In the genomic region with DNA sequence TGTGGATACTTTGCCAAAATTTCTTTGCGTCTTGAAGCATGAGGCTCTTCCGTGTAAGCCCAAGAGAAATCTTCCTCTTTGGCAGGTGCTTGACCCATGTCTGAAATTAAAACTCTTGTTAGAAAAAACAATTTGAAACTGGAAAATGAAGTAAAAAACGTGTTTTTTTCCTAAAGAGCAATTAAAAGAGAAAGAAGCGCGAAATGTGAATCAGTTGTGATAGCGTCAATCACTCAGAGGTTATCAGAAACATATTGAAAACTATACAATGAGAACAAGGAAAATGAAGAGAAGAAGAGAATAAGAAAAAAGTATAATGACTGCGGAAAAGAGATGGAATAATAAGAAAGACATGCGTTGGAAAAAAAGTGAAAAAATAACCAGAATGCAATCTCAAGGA, we compare ENCODE assay signal across 3 worm cellular contexts.
TF ChIP-seq lines count a peak whose summit lies in the region.

Gene F33D4.4, minus strand, starts transcription at position 101 of the 400 bp plus-strand sequence.

TF ChIP-seq in whole organism, L1 larva, 84 proteins besides CTCF, POLR2A, EP300 and RAD21:
- TF ChIP-seq tlp-1 (tag; optimal IDR thresholded peaks at IDR 0.05; lab: Kevin White, UChicago) (no peak), lin-15B (tag; optimal IDR thresholded peaks at IDR 0.05; lab: Kevin White, UChicago) (no peak), blmp-1 (tag; optimal IDR thresholded peaks at IDR 0.05; lab: Kevin White, UChicago) (peak; percentile 49), dsc-1 (tag; optimal IDR thresholded peaks at IDR 0.05; lab: Kevin White, UChicago) (peak; percentile 34)

TF ChIP-seq in whole organism, L2 larva, 48 proteins besides CTCF, POLR2A, EP300 and RAD21:
- TF ChIP-seq unc-55 (GFP tag; optimal IDR thresholded peaks at IDR 0.05; lab: Kevin White, UChicago) (no peak), R02D3.7 (tag; optimal IDR thresholded peaks at IDR 0.05; lab: Kevin White, UChicago) (no peak), fos-1 (tag; optimal IDR thresholded peaks at IDR 0.05; lab: Kevin White, UChicago) (peak; percentile 30), ztf-1 (GFP tag; conservative IDR thresholded peaks at IDR 0.05; lab: Robert Waterston, UW) (no peak), gmeb-1 (tag; optimal IDR thresholded peaks at IDR 0.05; lab: Kevin White, UChicago) (no peak)
TF ChIP-seq in whole organism, L2 larva: peak in this region for 1.

TF ChIP-seq in whole organism, L4 larva, 104 proteins besides CTCF, POLR2A, EP300 and RAD21:
- TF ChIP-seq lir-3 (tag; optimal IDR thresholded peaks at IDR 0.05; lab: Kevin White, UChicago), result no peak
- peak; percentile 55 for TF ChIP-seq nhr-28 (tag; optimal IDR thresholded peaks at IDR 0.05; lab: Kevin White, UChicago)
- 0 out of 2 replicates have a peak, but pooled peaks have one; percentile 12 for TF ChIP-seq dmd-6 (GFP tag; IDR thresholded peaks at IDR 0.05; lab: Robert Waterston, UW)
- no peak for TF ChIP-seq zip-2 (tag; optimal IDR thresholded peaks at IDR 0.05; lab: Kevin White, UChicago)

Comparison
In these comparisons a context has a peak if more than half of its experiments do, and no peak if none do; other contexts are left out.
1. Of the 29 proteins assayed by ChIP-seq in both whole organism, L4 larva and whole organism, L1 larva: peak only in whole organism, L4 larva: nhr-28; only in whole organism, L1 larva: none; in both: none; in neither: 28.